Worm (Caenorhabditis elegans): ENCODE measurements around the gene Y46H3D.8.

DNA sequence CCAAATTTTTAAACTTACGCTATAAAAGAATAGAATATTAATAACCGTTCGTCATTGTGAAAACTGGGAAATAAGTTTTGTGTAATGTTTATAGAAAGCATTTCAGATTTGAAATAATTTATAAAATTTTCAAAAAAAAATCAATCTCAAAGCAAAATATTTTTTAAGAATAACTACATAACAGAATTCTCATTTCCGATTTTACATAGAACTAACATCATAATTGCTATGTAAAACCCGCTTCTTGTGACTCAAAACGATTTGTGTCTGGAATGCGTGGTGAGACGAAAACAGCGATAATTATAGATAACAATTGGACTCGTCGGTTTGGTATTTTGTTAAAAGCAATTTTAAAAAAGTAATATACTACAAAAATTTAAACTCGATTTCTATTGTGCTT lies 49.7 kb upstream of the Y46H3D.8 start, which contains the start of gene srw-91:
- TF ChIP-seq T22C8.4 (GFP tag; IDR thresholded peaks at IDR 0.05) (no peak), flt-1 (GFP tag; IDR thresholded peaks at IDR 0.05) (no peak), ref-1 (GFP tag; conservative IDR thresholded peaks at IDR 0.05) (no peak), ztf-29 (GFP tag; IDR thresholded peaks at IDR 0.05) (no peak), med-1 (GFP tag; optimal IDR thresholded peaks at IDR 0.05; ENCODE audit: insufficient read depth) (no peak), tab-1 (GFP tag; IDR thresholded peaks at IDR 0.05) (no peak), cog-1 (tag; optimal IDR thresholded peaks at IDR 0.05) (no peak), ztf-23 (GFP tag; IDR thresholded peaks at IDR 0.05) (no peak), klf-2 (GFP tag; conservative IDR thresholded peaks at IDR 0.05) (no peak)
